Worm (Caenorhabditis elegans): ENCODE data around the gene pxd-1.

Gene pxd-1

ce11 chrIII:4018591-4019580 lies 12.9 kb downstream of the pxd-1 start:
- TF ChIP-seq egrh-3 (GFP tag; IDR thresholded peaks at IDR 0.05) (peak; percentile 70), nhr-179 (tag; optimal IDR thresholded peaks at IDR 0.05) (no peak), ets-4 (GFP tag; optimal IDR thresholded peaks at IDR 0.05) (peak; percentile 44), nhr-80 (tag; optimal IDR thresholded peaks at IDR 0.05) (peak; percentile 88), hsf-1 (GFP tag; IDR thresholded peaks at IDR 0.05) (peak; percentile 11; the same call in 1 of the 2 replicates), cebp-1 (GFP tag; IDR thresholded peaks at IDR 0.05) (peak; percentile 29; the same call in 1 of the 2 replicates), cebp-1 (tag; optimal IDR thresholded peaks at IDR 0.05) (peak; percentile 60), let-607 (tag; optimal IDR thresholded peaks at IDR 0.05) (no peak), dox-1 (GFP tag; IDR thresholded peaks at IDR 0.05) (peak; percentile 51), madf-3 (GFP tag; IDR thresholded peaks at IDR 0.05) (0 out of 2 replicates have a peak, but pooled peaks have one; percentile 1), nhr-27 (tag; optimal IDR thresholded peaks at IDR 0.05) (peak; percentile 28), madf-8 (GFP tag; conservative IDR thresholded peaks at IDR 0.05) (0 out of 2 replicates have a peak, but pooled peaks have one; percentile 13), attf-5 (GFP tag; optimal IDR thresholded peaks at IDR 0.05) (peak; percentile 9), ztf-18 (tag; optimal IDR thresholded peaks at IDR 0.05) (peak; percentile 25), egl-44 (GFP tag; IDR thresholded peaks at IDR 0.05) (no peak)

DNA sequence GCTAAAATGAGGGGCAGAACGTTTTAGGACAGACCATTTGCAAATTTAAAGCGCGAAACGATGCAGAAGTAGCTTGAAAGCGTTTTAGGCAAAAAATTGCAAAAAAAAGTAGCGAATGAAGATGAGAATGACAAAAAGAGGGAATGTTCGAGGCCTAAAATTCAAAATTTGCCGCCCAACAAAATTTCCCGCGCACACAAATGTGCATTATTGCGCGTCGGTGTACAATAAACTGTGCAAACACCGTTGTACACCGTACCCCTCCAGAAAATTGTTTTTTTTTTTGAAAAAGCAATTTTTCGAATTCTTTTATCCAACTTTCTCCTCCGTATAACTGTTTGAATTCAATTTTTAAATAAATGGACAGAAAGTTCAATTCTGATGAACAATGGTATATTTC lies 13.9 kb downstream of the pxd-1 start, which contains the start of gene snpc-3.4:
snpc-3.4 (plus strand) TSS at position 237 of the 400 bp plus-strand sequence.
- no peak for TF ChIP-seq T07F8.4 (tag; optimal IDR thresholded peaks at IDR 0.05)
- no peak for TF ChIP-seq somi-1 (GFP tag; optimal IDR thresholded peaks at IDR 0.05)
- TF ChIP-seq K12H6.12 (tag; optimal IDR thresholded peaks at IDR 0.05): no peak
- TF ChIP-seq mel-28 (tag; optimal IDR thresholded peaks at IDR 0.05; ENCODE audit: borderline replicate concordance): no peak
- TF ChIP-seq D2030.7 (GFP tag; IDR thresholded peaks at IDR 0.05): peak; percentile 98
- TF ChIP-seq tbx-9 (tag; optimal IDR thresholded peaks at IDR 0.05; ENCODE audit: borderline replicate concordance): no peak
- TF ChIP-seq tbp1 (GFP tag; optimal IDR thresholded peaks at IDR 0.05): peak; percentile 65
- no peak for TF ChIP-seq B0261.1 (tag; optimal IDR thresholded peaks at IDR 0.05)
- TF ChIP-seq egl-44 (GFP tag; IDR thresholded peaks at IDR 0.05): no peak
- TF ChIP-seq unc-130 (GFP tag; optimal IDR thresholded peaks at IDR 0.05): peak; percentile 81
- TF ChIP-seq unc-62 (GFP tag; optimal IDR thresholded peaks at IDR 0.05): no peak
- peak; percentile 81 for TF ChIP-seq F49E8.2 (tag; optimal IDR thresholded peaks at IDR 0.05; ENCODE audit: insufficient read depth)
- peak; percentile 4 for TF ChIP-seq hrde-1 (tag; optimal IDR thresholded peaks at IDR 0.05; ENCODE audit: borderline replicate concordance)
- TF ChIP-seq mcd-1 (GFP tag; IDR thresholded peaks at IDR 0.05): peak; percentile 77
- TF ChIP-seq xnd-1 (tag; optimal IDR thresholded peaks at IDR 0.05): peak; percentile 94
- TF ChIP-seq repo-1 (tag; optimal IDR thresholded peaks at IDR 0.05): no peak
- 0 out of 2 replicates have a peak, but pooled peaks have one; percentile 10 for TF ChIP-seq Y67H2A.10 (GFP tag; conservative IDR thresholded peaks at IDR 0.05)
- TF ChIP-seq Y53G8AR.9 (GFP tag; conservative IDR thresholded peaks at IDR 0.05): peak; percentile 85
- peak; percentile 90 for TF ChIP-seq nfyb-1 (GFP tag; IDR thresholded peaks at IDR 0.05)
- peak; percentile 92 for TF ChIP-seq dox-1 (GFP tag; IDR thresholded peaks at IDR 0.05)
- TF ChIP-seq egrh-3 (GFP tag; IDR thresholded peaks at IDR 0.05): 0 out of 2 replicates have a peak, but pooled peaks have one; percentile 16
- no peak for TF ChIP-seq lsy-27 (tag; optimal IDR thresholded peaks at IDR 0.05; ENCODE audit: borderline replicate concordance, insufficient read depth)
- no peak for TF ChIP-seq hlh-12 (tag; optimal IDR thresholded peaks at IDR 0.05)
- peak; percentile 98 for TF ChIP-seq hsf-1 (GFP tag; IDR thresholded peaks at IDR 0.05)
- no peak for TF ChIP-seq mxl-1 (tag; optimal IDR thresholded peaks at IDR 0.05)
- TF ChIP-seq nhr-27 (tag; optimal IDR thresholded peaks at IDR 0.05): no peak
- TF ChIP-seq nhr-80 (tag; optimal IDR thresholded peaks at IDR 0.05): no peak
- TF ChIP-seq rec-8 (tag; optimal IDR thresholded peaks at IDR 0.05): no peak
- no peak for TF ChIP-seq ztf-3 (GFP tag; optimal IDR thresholded peaks at IDR 0.05)
- TF ChIP-seq dpl-1 (GFP tag; optimal IDR thresholded peaks at IDR 0.05): peak; percentile 96
- peak; percentile 81 for TF ChIP-seq lir-1 (GFP tag; conservative IDR thresholded peaks at IDR 0.05)
- TF ChIP-seq akir-1 (GFP tag; optimal IDR thresholded peaks at IDR 0.05): no peak
- TF ChIP-seq rcor-1 (GFP tag; IDR thresholded peaks at IDR 0.05): peak; percentile 83
- peak; percentile 96 for TF ChIP-seq lsl-1 (GFP tag; optimal IDR thresholded peaks at IDR 0.05)
